Worm (Caenorhabditis elegans): Measurements from ENCODE around the gene C27F2.9.

- TF ChIP-seq ceh-28 (tag; optimal IDR thresholded peaks at IDR 0.05) (no peak), egl-5 (tag; optimal IDR thresholded peaks at IDR 0.05) (no peak), elt-1 (tag; optimal IDR thresholded peaks at IDR 0.05) (no peak), sea-2 (GFP tag; optimal IDR thresholded peaks at IDR 0.05) (no peak), pha-4 (tag; optimal IDR thresholded peaks at IDR 0.05) (no peak)
Observed at ce11 chrIII:4998956-4999425, 36.1 kb upstream of the C27F2.9 start, which contains the start of gene smcr-8.
